Worm (Caenorhabditis elegans) whole organism, young adult: ENCODE measurements around the gene tufm-1.

Experiments
- him-1 ChIP-seq: sonication (generic microtip); optimal IDR thresholded peaks from 2 replicates; lab custom pipeline; 2016; ENCODE audit warnings: missing genotype, missing genetic modification reagents, missing genetic modification characterization, missing compliant biosample characterization
- lsy-27 ChIP-seq: sonication (generic microtip); optimal IDR thresholded peaks from 2 replicates; lab custom pipeline; 2017; ENCODE audit warnings: missing genetic modification characterization, mild to moderate bottlenecking, missing compliant biosample characterization, antibody characterized with exemption, missing genotype, borderline replicate concordance; ENCODE audit not compliant: insufficient read depth
- nhr-179 ChIP-seq: sonication (generic microtip); optimal IDR thresholded peaks from 2 replicates; lab custom pipeline; 2016; ENCODE audit warnings: mild to moderate bottlenecking, missing genetic modification characterization, missing compliant biosample characterization
- rcor-1 ChIP-seq: fragments of 200-800 bp; sonication (Bioruptor generic); IDR thresholded peaks from 2 replicates; pipeline ENCODE4 v1.3.6; 2022; ENCODE audit warnings: missing genetic modification reagents, missing genetic modification characterization, missing compliant biosample characterization
- unc-130 ChIP-seq: sonication (generic microtip); optimal IDR thresholded peaks from 2 replicates; lab custom pipeline; 2016; ENCODE audit warnings: missing genetic modification reagents, missing genetic modification characterization, missing compliant biosample characterization
- zim-3 ChIP-seq: sonication (generic microtip); optimal IDR thresholded peaks from 2 replicates; lab custom pipeline; 2017; ENCODE audit warnings: mild to moderate bottlenecking, missing genetic modification characterization, moderate library complexity, missing compliant biosample characterization

DNA sequence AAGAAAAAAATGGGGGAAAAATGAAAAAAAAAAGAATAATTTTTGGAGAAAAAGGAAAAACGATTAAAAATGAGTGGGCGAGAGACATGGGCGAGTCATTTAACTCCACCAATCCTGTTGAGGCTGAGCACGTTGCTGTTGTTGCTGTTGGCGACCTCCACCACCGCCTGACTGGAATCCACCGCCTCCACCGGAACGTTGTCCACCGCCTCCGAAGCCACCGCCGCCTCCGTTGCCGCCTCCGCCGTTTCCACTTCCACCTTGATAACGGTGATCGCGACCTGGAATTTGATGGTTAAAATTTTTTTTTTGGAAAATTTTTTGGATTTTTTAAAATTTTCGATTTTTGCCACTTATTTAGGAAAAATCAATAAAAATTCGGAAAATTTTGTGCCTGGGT lies 44.0 kb downstream of the tufm-1 start:
- TF ChIP-seq unc-130 (no peak), lsy-27 (no peak), zim-3 (no peak), him-1 (tag; lab: Kevin White, UChicago) (no peak), nhr-179 (tag; lab: Kevin White, UChicago) (no peak), rcor-1 (no peak)
